Fruit fly (Drosophila melanogaster) whole organism, embryonic: ENCODE measurements around the gene CG4704.
A peak's percentile ranks its signal among the peaks of the same experiment; 100 is the strongest.

ENCODE experiments used
- C15 ChIP-seq: fragments of 200-800 bp; sonication (Bioruptor generic); IDR thresholded peaks from 3 replicates; pipeline ENCODE4 v1.3.6; 2022; ENCODE audit warnings: missing biosample characterization, missing genetic modification characterization
- CG12769 ChIP-seq: fragments of 200-800 bp; sonication (Bioruptor generic); optimal IDR thresholded peaks from 2 replicates; lab custom pipeline; 2019; ENCODE audit warnings: missing biosample characterization, mild to moderate bottlenecking, missing genetic modification characterization, moderate library complexity
- CG14441 ChIP-seq: fragments of 200-800 bp; sonication (Bioruptor generic); IDR thresholded peaks from 2 replicates; pipeline ENCODE4 v1.3.6; 2022; ENCODE audit warnings: missing biosample characterization, missing genetic modification characterization
- CG17612 ChIP-seq: fragments of 200-800 bp; sonication (Bioruptor generic); IDR thresholded peaks from 2 replicates; pipeline ENCODE4 v1.3.6; 2022; ENCODE audit warnings: missing biosample characterization, missing genetic modification characterization
- CG18476 ChIP-seq: fragments of 200-800 bp; sonication (Bioruptor generic); optimal IDR thresholded peaks from 2 replicates; lab custom pipeline; 2016; ENCODE audit warnings: missing biosample characterization, mild to moderate bottlenecking, missing genetic modification characterization
- CG2875 ChIP-seq: fragments of 200-800 bp; sonication (Bioruptor generic); optimal IDR thresholded peaks from 2 replicates; lab custom pipeline; 2017; ENCODE audit warnings: missing biosample characterization, mild to moderate bottlenecking, missing genetic modification characterization, missing genetic modification reagents
- CG2889 ChIP-seq: fragments of 200-800 bp; sonication (Bioruptor generic); IDR thresholded peaks from 3 replicates; pipeline ENCODE4 v1.3.6; 2022; ENCODE audit warnings: missing biosample characterization, missing genetic modification characterization
- CG31388 ChIP-seq: fragments of 200-800 bp; sonication (Bioruptor generic); optimal IDR thresholded peaks from 2 replicates; lab custom pipeline; 2016; ENCODE audit warnings: missing biosample characterization, missing genetic modification characterization
- CG31441 ChIP-seq: fragments of 200-800 bp; sonication (Bioruptor generic); IDR thresholded peaks from 2 replicates; pipeline ENCODE4 v1.3.6; 2022; ENCODE audit warnings: missing biosample characterization, missing genetic modification characterization
- CG5180 ChIP-seq: fragments of 200-800 bp; sonication (Bioruptor generic); optimal IDR thresholded peaks from 3 replicates; lab custom pipeline; 2017; ENCODE audit warnings: missing biosample characterization, missing genetic modification characterization, mild to moderate bottlenecking, moderate library complexity, missing genetic modification reagents
- CG5245 ChIP-seq: fragments of 200-800 bp; sonication (Bioruptor generic); optimal IDR thresholded peaks from 3 replicates; lab custom pipeline; 2016; ENCODE audit warnings: missing biosample characterization, missing genetic modification characterization
- D19A ChIP-seq: fragments of 200-800 bp; optimal IDR thresholded peaks from 3 replicates; lab custom pipeline; 2019; ENCODE audit warnings: missing biosample characterization, mild to moderate bottlenecking, missing genetic modification characterization, moderate library complexity
- Ets65A ChIP-seq: fragments of 200-800 bp; sonication (Bioruptor generic); peaks from one replicate; lab custom pipeline; 2016; ENCODE audit warnings: missing biosample characterization, missing genetic modification characterization
- Fer1 ChIP-seq: fragments of 200-800 bp; sonication (Bioruptor generic); optimal IDR thresholded peaks from 2 replicates; lab custom pipeline; 2017; ENCODE audit warnings: missing biosample characterization, mild to moderate bottlenecking, missing genetic modification characterization
- Kr ChIP-seq: fragments of 200-800 bp; sonication (Bioruptor generic); optimal IDR thresholded peaks from 2 replicates; lab custom pipeline; 2017; ENCODE audit warnings: missing biosample characterization, mild to moderate bottlenecking, missing genetic modification characterization
- Med ChIP-seq: fragments of 200-800 bp; sonication (Bioruptor generic); peaks from one replicate; lab custom pipeline; 2016; ENCODE audit warnings: missing biosample characterization, missing genetic modification characterization, mild to moderate bottlenecking, inconsistent platforms, moderate library complexity
- Opbp ChIP-seq: fragments of 200-800 bp; sonication (Bioruptor generic); IDR thresholded peaks from 3 replicates; pipeline ENCODE4 v1.3.6; 2022; ENCODE audit warnings: missing biosample characterization, missing genetic modification characterization; ENCODE audit not compliant: partially characterized antibody
- Rfx ChIP-seq: fragments of 200-800 bp; sonication (Bioruptor generic); IDR thresholded peaks from 2 replicates; pipeline ENCODE4 v1.3.6; 2022; ENCODE audit warnings: missing biosample characterization, missing genetic modification characterization
- Sox102F ChIP-seq: fragments of 200-800 bp; sonication (Bioruptor generic); optimal IDR thresholded peaks from 2 replicates; lab custom pipeline; 2018; ENCODE audit warnings: missing biosample characterization, mild to moderate bottlenecking, missing genetic modification characterization, moderate library complexity
- Xbp1 ChIP-seq: fragments of 200-800 bp; sonication (Bioruptor generic); optimal IDR thresholded peaks from 3 replicates; lab custom pipeline; 2016; ENCODE audit warnings: missing biosample characterization, mild to moderate bottlenecking, missing genetic modification characterization
- aop ChIP-seq: fragments of 200-800 bp; sonication (Bioruptor generic); IDR thresholded peaks from 2 replicates; pipeline ENCODE4 v1.3.6; 2022; ENCODE audit warnings: missing biosample characterization, missing genetic modification characterization
- cad ChIP-seq: fragments of >200 bp; optimal IDR thresholded peaks from 2 replicates; lab custom pipeline; 2017; ENCODE audit warnings: missing biosample characterization, missing genetic modification characterization
- caup ChIP-seq: fragments of 200-800 bp; sonication (Bioruptor generic); optimal IDR thresholded peaks from 3 replicates; lab custom pipeline; 2017; ENCODE audit warnings: missing biosample characterization, mild to moderate bottlenecking, missing genetic modification characterization, moderate library complexity; ENCODE audit not compliant: severe bottlenecking
- dan ChIP-seq: fragments of 200-800 bp; sonication (Bioruptor generic); IDR thresholded peaks from 2 replicates; pipeline ENCODE4 v1.3.6; 2022; ENCODE audit warnings: missing biosample characterization, missing genetic modification characterization
- disco-r ChIP-seq: fragments of 200-800 bp; sonication (Bioruptor generic); optimal IDR thresholded peaks from 2 replicates; lab custom pipeline; 2016; ENCODE audit warnings: missing biosample characterization, missing genetic modification characterization
- ewg ChIP-seq: fragments of 200-800 bp; sonication (Bioruptor generic); optimal IDR thresholded peaks from 3 replicates; lab custom pipeline; 2017; ENCODE audit warnings: mild to moderate bottlenecking, missing biosample characterization, missing genetic modification reagents, missing genetic modification characterization
- gcm2 ChIP-seq: fragments of 200-800 bp; sonication (Bioruptor generic); optimal IDR thresholded peaks from 2 replicates; lab custom pipeline; 2016; ENCODE audit warnings: missing biosample characterization, missing genetic modification characterization
- gem ChIP-seq: fragments of 200-800 bp; sonication (Bioruptor generic); optimal IDR thresholded peaks from 2 replicates; lab custom pipeline; 2019; ENCODE audit warnings: missing biosample characterization, mild to moderate bottlenecking, missing genetic modification characterization, moderate library complexity
- gsb-n ChIP-seq: fragments of 200-800 bp; sonication (Bioruptor generic); optimal IDR thresholded peaks from 3 replicates; lab custom pipeline; 2018; ENCODE audit warnings: missing biosample characterization, mild to moderate bottlenecking, missing genetic modification characterization
- kay ChIP-seq: fragments of 200-800 bp; sonication (Bioruptor generic); optimal IDR thresholded peaks from 2 replicates; lab custom pipeline; 2016; ENCODE audit warnings: missing biosample characterization, missing genetic modification characterization
- lmd ChIP-seq: fragments of 200-800 bp; sonication (Bioruptor generic); IDR thresholded peaks from 2 replicates; pipeline ENCODE4 v1.3.6; 2022; ENCODE audit warnings: missing biosample characterization, missing genetic modification characterization
- lola ChIP-seq, 3 experiments: fragments of >200 bp in 2 of 3; fragments of 200-800 bp in 1 of 3; sonication (Bioruptor generic) in 1 of 3; optimal IDR thresholded peaks; 2 replicates each; lab custom pipeline; 2017 to 2019; ENCODE audit warnings: missing biosample characterization in 3 of 3, missing genetic modification characterization in 3 of 3, mild to moderate bottlenecking in 1 of 3, moderate library complexity in 1 of 3
- nom ChIP-seq: fragments of 200-800 bp; sonication (Bioruptor generic); optimal IDR thresholded peaks from 2 replicates; lab custom pipeline; 2017; ENCODE audit warnings: missing biosample characterization, missing genetic modification characterization, mild to moderate bottlenecking, moderate library complexity, missing genetic modification reagents
- prd ChIP-seq, 3 experiments: fragments of >200 bp in 2 of 3; fragments of 200-800 bp in 1 of 3; sonication (Bioruptor generic) in 1 of 3; optimal IDR thresholded peaks in 2 of 3; IDR thresholded peaks in 1 of 3; 2 replicates in 2 of 3; 3 replicates in 1 of 3; pipeline versions ENCODE4 v1.3.6 to Lab custom; 2017 to 2022; ENCODE audit warnings: missing biosample characterization in 1 of 3, missing genetic modification characterization in 1 of 3
- sisA ChIP-seq: fragments of 200-800 bp; sonication (Bioruptor generic); IDR thresholded peaks from 2 replicates; pipeline ENCODE4 v1.3.6; 2022; ENCODE audit warnings: missing biosample characterization, missing genetic modification characterization
- tll ChIP-seq, 2 experiments: fragments of 200-800 bp in 1 of 2; fragments of >200 bp in 1 of 2; sonication (Bioruptor generic) in 1 of 2; optimal IDR thresholded peaks; 2 replicates each; lab custom pipeline; 2017 to 2019; ENCODE audit warnings: missing biosample characterization in 2 of 2, missing genetic modification characterization in 2 of 2, mild to moderate bottlenecking in 1 of 2, moderate library complexity in 1 of 2
- vnd ChIP-seq: fragments of 200-800 bp; sonication (Bioruptor generic); IDR thresholded peaks from 3 replicates; pipeline ENCODE4 v1.3.6; 2022; ENCODE audit warnings: missing biosample characterization, missing genetic modification characterization; ENCODE audit not compliant: partially characterized antibody
- zen ChIP-seq: fragments of 200-800 bp; sonication (Bioruptor generic); optimal IDR thresholded peaks from 3 replicates; lab custom pipeline; 2018; ENCODE audit warnings: missing biosample characterization, mild to moderate bottlenecking, missing genetic modification characterization, moderate library complexity

The CG4704 gene

dm6 chr3R:22878416-22878815 lies 32.3 kb upstream of the CG4704 start (continued):
- TF ChIP-seq CG2889 (GFP tag; lab: Robert Waterston, UW) (no peak), CG31388 (GFP tag; lab: Kevin White, UChicago) (no peak), CG14441 (GFP tag; lab: Robert Waterston, UW) (no peak), CG5245 (GFP tag; lab: Kevin White, UChicago) (no peak), lmd (GFP tag; lab: Robert Waterston, UW) (peak; percentile 46; the same call in 1 of the 2 replicates), CG17612 (no peak), dan (GFP tag; lab: Robert Waterston, UW) (no peak), nom (GFP tag; lab: Kevin White, UChicago) (no peak), Xbp1 (peak; percentile 24), C15 (GFP tag; lab: Robert Waterston, UW) (no peak), disco-r (GFP tag; lab: Kevin White, UChicago) (no peak), D19A (tag; lab: Kevin White, UChicago) (peak; percentile 52), CG5180 (GFP tag; lab: Kevin White, UChicago) (no peak), lola (GFP tag; optimal IDR thresholded peaks at IDR 0.05; lab: Kevin White, UChicago) (peak in 1 of 3 experiments; percentile 68), CG31441 (peak; percentile 74), CG2875 (GFP tag; lab: Kevin White, UChicago) (no peak), caup (peak; percentile 15), CG12769 (peak; percentile 30), Rfx (GFP tag; lab: Robert Waterston, UW) (0 out of 2 replicates have a peak, but pooled peaks have one; percentile 22), kay (no peak), sisA (GFP tag; lab: Robert Waterston, UW) (peak; percentile 51), aop (GFP tag; lab: Robert Waterston, UW) (no peak), gem (tag; lab: Kevin White, UChicago) (peak; percentile 71), ewg (GFP tag; lab: Kevin White, UChicago) (peak; percentile 38), Fer1 (no peak), vnd (GFP tag; lab: Robert Waterston, UW) (no peak), Opbp (GFP tag; lab: Robert Waterston, UW) (no peak), Sox102F (GFP tag; lab: Kevin White, UChicago) (peak; percentile 60), gcm2 (GFP tag; lab: Kevin White, UChicago) (no peak)

dm6 chr3R:22877610-22878009 lies 31.5 kb upstream of the CG4704 start:
- TF ChIP-seq Ets65A (peak; percentile 44), tll (GFP tag; optimal IDR thresholded peaks at IDR 0.05; lab: Kevin White, UChicago) (peak in 1 of 2 experiments; percentile 28), zen (tag; lab: Kevin White, UChicago) (peak; percentile 76), CG18476 (no peak), Kr (GFP tag; lab: Kevin White, UChicago) (peak; percentile 34), cad (GFP tag; lab: Kevin White, UChicago) (peak; percentile 82), prd (optimal IDR thresholded peaks at IDR 0.05; lab: Kevin White, UChicago) (no peak), prd (GFP tag; IDR thresholded peaks at IDR 0.05; lab: Robert Waterston, UW) (no peak), gsb-n (tag; lab: Kevin White, UChicago) (peak; percentile 26), Med (GFP tag; lab: Kevin White, UChicago) (no peak)
